Worm (Caenorhabditis elegans) whole organism, L4/young adult: Measurements from ENCODE around the gene ceh-92.

Experiments
- W03F9.2 ChIP-seq: fragments of 150-350 bp; optimal IDR thresholded peaks from 2 replicates; lab custom pipeline; 2014; ENCODE audit warnings: missing biosample characterization, missing genetic modification characterization
- dao-5 ChIP-seq: sonication (generic microtip); optimal IDR thresholded peaks from 2 replicates; lab custom pipeline; 2016; ENCODE audit warnings: missing genotype, missing genetic modification characterization, moderate library complexity, missing compliant biosample characterization
- him-1 ChIP-seq: sonication (generic microtip); optimal IDR thresholded peaks from 2 replicates; lab custom pipeline; 2016; ENCODE audit warnings: missing genotype, missing genetic modification reagents, missing genetic modification characterization, missing compliant biosample characterization

ce11 chrIII:11616446-11616845 is 35.0 kb downstream of the ceh-92 start, which contains the start of gene ceh-91:
- TF ChIP-seq W03F9.2 (tag; lab: Kevin White, UChicago) (no peak), him-1 (no peak), dao-5 (no peak)
